Worm (Caenorhabditis elegans): Measurements from ENCODE around the gene ZK546.5.

ce11 chrII:4892594-4892993 lies 43.0 kb upstream of the ZK546.5 start, which contains the start of gene msp-33:
- TF ChIP-seq T22C8.4 (GFP tag; IDR thresholded peaks at IDR 0.05) = no peak
- TF ChIP-seq flt-1 (GFP tag; IDR thresholded peaks at IDR 0.05) = no peak
- TF ChIP-seq cog-1 (tag; optimal IDR thresholded peaks at IDR 0.05) = no peak
- TF ChIP-seq ztf-23 (GFP tag; IDR thresholded peaks at IDR 0.05) = no peak
